Fruit fly (Drosophila melanogaster) whole organism, embryonic: ENCODE results near the gene PolA1.

Experiments used
- Adf1 ChIP-seq: fragments of 200-800 bp; sonication (Bioruptor generic); IDR thresholded peaks from 2 replicates; pipeline ENCODE4 v1.3.6; 2022; ENCODE audit warnings: missing biosample characterization, missing genetic modification characterization
- B-H2 ChIP-seq: fragments of 200-800 bp; sonication (Bioruptor generic); optimal IDR thresholded peaks from 2 replicates; lab custom pipeline; 2018; ENCODE audit warnings: missing biosample characterization, mild to moderate bottlenecking, missing genetic modification characterization
- CG10654 ChIP-seq: fragments of 200-800 bp; sonication (Bioruptor generic); optimal IDR thresholded peaks from 2 replicates; lab custom pipeline; 2016; ENCODE audit warnings: missing biosample characterization, missing genetic modification characterization
- CG12659 ChIP-seq: fragments of 200-800 bp; sonication (Bioruptor generic); optimal IDR thresholded peaks from 3 replicates; lab custom pipeline; 2017; ENCODE audit warnings: mild to moderate bottlenecking, missing biosample characterization, missing genetic modification reagents, missing genetic modification characterization
- CG12744 ChIP-seq: fragments of 200-800 bp; sonication (Bioruptor generic); optimal IDR thresholded peaks from 2 replicates; lab custom pipeline; 2016; ENCODE audit warnings: missing biosample characterization, missing genetic modification characterization
- CG12769 ChIP-seq: fragments of 200-800 bp; sonication (Bioruptor generic); optimal IDR thresholded peaks from 2 replicates; lab custom pipeline; 2019; ENCODE audit warnings: missing biosample characterization, mild to moderate bottlenecking, missing genetic modification characterization, moderate library complexity
- CG13287 ChIP-seq: fragments of 200-800 bp; sonication (Bioruptor generic); IDR thresholded peaks from 2 replicates; pipeline ENCODE4 v1.3.6; 2022; ENCODE audit warnings: missing biosample characterization, missing genetic modification characterization; ENCODE audit not compliant: partially characterized antibody
- CG15011 ChIP-seq: fragments of 200-800 bp; sonication (Bioruptor generic); optimal IDR thresholded peaks from 3 replicates; lab custom pipeline; 2018; ENCODE audit warnings: missing biosample characterization, mild to moderate bottlenecking, missing genetic modification characterization
- CG15269 ChIP-seq: fragments of 200-800 bp; sonication (Bioruptor generic); optimal IDR thresholded peaks from 2 replicates; lab custom pipeline; 2018; ENCODE audit warnings: missing biosample characterization, mild to moderate bottlenecking, missing genetic modification characterization, moderate library complexity
- CG1603 ChIP-seq: fragments of 200-800 bp; sonication (Bioruptor generic); optimal IDR thresholded peaks from 2 replicates; lab custom pipeline; 2019; ENCODE audit warnings: missing biosample characterization, mild to moderate bottlenecking, missing genetic modification characterization, moderate library complexity
- CG17385 ChIP-seq: fragments of 200-800 bp; sonication (Bioruptor generic); optimal IDR thresholded peaks from 3 replicates; lab custom pipeline; 2018; ENCODE audit warnings: missing biosample characterization, mild to moderate bottlenecking, missing genetic modification characterization
- CG17612 ChIP-seq: fragments of 200-800 bp; sonication (Bioruptor generic); IDR thresholded peaks from 2 replicates; pipeline ENCODE4 v1.3.6; 2022; ENCODE audit warnings: missing biosample characterization, missing genetic modification characterization
- CG18476 ChIP-seq: fragments of 200-800 bp; sonication (Bioruptor generic); optimal IDR thresholded peaks from 2 replicates; lab custom pipeline; 2016; ENCODE audit warnings: missing biosample characterization, mild to moderate bottlenecking, missing genetic modification characterization
- CG2199 ChIP-seq: fragments of 200-800 bp; sonication (Bioruptor generic); IDR thresholded peaks from 3 replicates; pipeline ENCODE4 v1.3.6; 2022; ENCODE audit warnings: missing biosample characterization, missing genetic modification characterization
- CG2202 ChIP-seq: fragments of 200-800 bp; sonication (Bioruptor generic); optimal IDR thresholded peaks from 2 replicates; lab custom pipeline; 2018; ENCODE audit warnings: missing biosample characterization, mild to moderate bottlenecking, missing genetic modification characterization
- CG2712 ChIP-seq: fragments of 200-800 bp; optimal IDR thresholded peaks from 3 replicates; lab custom pipeline; 2019; ENCODE audit warnings: missing biosample characterization, mild to moderate bottlenecking, missing genetic modification characterization, moderate library complexity
- CG31365 ChIP-seq: fragments of 200-800 bp; sonication (Bioruptor generic); optimal IDR thresholded peaks from 2 replicates; lab custom pipeline; 2018; ENCODE audit warnings: missing biosample characterization, mild to moderate bottlenecking, missing genetic modification characterization
- CG3163 ChIP-seq: fragments of 200-800 bp; sonication (Bioruptor generic); optimal IDR thresholded peaks from 3 replicates; lab custom pipeline; 2016; ENCODE audit warnings: missing biosample characterization, missing genetic modification characterization
- CG32772 ChIP-seq: fragments of 200-800 bp; sonication (Bioruptor generic); IDR thresholded peaks from 2 replicates; pipeline ENCODE4 v1.3.6; 2022; ENCODE audit warnings: missing biosample characterization, missing genetic modification characterization
- Dbx ChIP-seq: fragments of 200-800 bp; sonication (Bioruptor generic); IDR thresholded peaks from 3 replicates; pipeline ENCODE4 v1.3.6; 2022; ENCODE audit warnings: missing biosample characterization, missing genetic modification characterization
- Fer1 ChIP-seq: fragments of 200-800 bp; sonication (Bioruptor generic); optimal IDR thresholded peaks from 2 replicates; lab custom pipeline; 2017; ENCODE audit warnings: missing biosample characterization, mild to moderate bottlenecking, missing genetic modification characterization
- HmgZ ChIP-seq: fragments of 200-800 bp; sonication (Bioruptor generic); optimal IDR thresholded peaks from 2 replicates; lab custom pipeline; 2018; ENCODE audit warnings: missing biosample characterization, mild to moderate bottlenecking, missing genetic modification characterization
- Hr39 ChIP-seq: fragments of >200 bp; optimal IDR thresholded peaks from 2 replicates; lab custom pipeline; 2017
- Hr78 ChIP-seq, 2 experiments: fragments of 200-800 bp in 1 of 2; fragments of >200 bp in 1 of 2; sonication (Bioruptor generic) in 1 of 2; optimal IDR thresholded peaks; 2 replicates each; lab custom pipeline; 2017 to 2019; ENCODE audit warnings: missing biosample characterization in 2 of 2, missing genetic modification characterization in 2 of 2, mild to moderate bottlenecking in 1 of 2, moderate library complexity in 1 of 2
- Hsf ChIP-seq: fragments of 200-800 bp; sonication (Bioruptor generic); optimal IDR thresholded peaks from 3 replicates; lab custom pipeline; 2016; ENCODE audit warnings: missing biosample characterization, missing genetic modification characterization
- Kr ChIP-seq: fragments of 200-800 bp; sonication (Bioruptor generic); optimal IDR thresholded peaks from 2 replicates; lab custom pipeline; 2017; ENCODE audit warnings: missing biosample characterization, mild to moderate bottlenecking, missing genetic modification characterization
- MESR4 ChIP-seq: fragments of 200-800 bp; sonication (Bioruptor generic); optimal IDR thresholded peaks from 2 replicates; lab custom pipeline; 2018; ENCODE audit warnings: missing biosample characterization, mild to moderate bottlenecking, missing genetic modification characterization, moderate library complexity
- NFAT ChIP-seq: fragments of 200-800 bp; sonication (Bioruptor generic); IDR thresholded peaks from 2 replicates; pipeline ENCODE4 v1.3.6; 2022; ENCODE audit warnings: missing biosample characterization, missing genetic modification characterization
- Scr ChIP-seq: fragments of 200-800 bp; sonication (Bioruptor generic); IDR thresholded peaks from 2 replicates; pipeline ENCODE4 v1.3.6; 2022; ENCODE audit warnings: missing biosample characterization, missing genetic modification characterization; ENCODE audit not compliant: partially characterized antibody
- Trl ChIP-seq, 3 experiments: fragments of >200 bp in 2 of 3; fragments of 200-800 bp in 1 of 3; sonication (Bioruptor generic) in 1 of 3; optimal IDR thresholded peaks; 2 replicates in 1 of 3; 3 replicates in 2 of 3; lab custom pipeline; 2016 to 2017; ENCODE audit warnings: missing biosample characterization in 1 of 3, missing genetic modification characterization in 1 of 3
- amos ChIP-seq: fragments of 200-800 bp; sonication (Bioruptor generic); IDR thresholded peaks from 2 replicates; pipeline ENCODE4 v1.3.6; 2022; ENCODE audit warnings: missing biosample characterization, missing genetic modification characterization; ENCODE audit not compliant: partially characterized antibody
- bbx ChIP-seq: fragments of 200-800 bp; sonication (Bioruptor generic); IDR thresholded peaks from 2 replicates; pipeline ENCODE4 v1.3.6; 2022; ENCODE audit warnings: missing biosample characterization, missing genetic modification characterization; ENCODE audit not compliant: partially characterized antibody
- bigmax ChIP-seq: fragments of 200-800 bp; sonication (Bioruptor generic); optimal IDR thresholded peaks from 2 replicates; lab custom pipeline; 2018; ENCODE audit warnings: missing biosample characterization, mild to moderate bottlenecking, missing genetic modification characterization
- chinmo ChIP-seq: fragments of 200-800 bp; sonication (Bioruptor generic); IDR thresholded peaks from 4 replicates; pipeline ENCODE4 v1.3.6; 2022; ENCODE audit warnings: missing biosample characterization, missing genetic modification characterization; ENCODE audit not compliant: partially characterized antibody
- ci ChIP-seq: fragments of 200-800 bp; sonication (Bioruptor generic); IDR thresholded peaks from 3 replicates; pipeline ENCODE4 v1.3.6; 2022; ENCODE audit warnings: missing biosample characterization, missing genetic modification characterization
- hbn ChIP-seq: fragments of 200-800 bp; sonication (Bioruptor generic); IDR thresholded peaks from 2 replicates; pipeline ENCODE4 v1.3.6; 2022; ENCODE audit warnings: missing biosample characterization, missing genetic modification characterization; ENCODE audit not compliant: partially characterized antibody
- lab ChIP-seq: fragments of 200-800 bp; sonication (Bioruptor generic); optimal IDR thresholded peaks from 3 replicates; lab custom pipeline; 2017; ENCODE audit warnings: missing biosample characterization, missing genetic modification characterization, mild to moderate bottlenecking, moderate library complexity, missing genetic modification reagents
- lilli ChIP-seq: fragments of 200-800 bp; sonication (Bioruptor generic); optimal IDR thresholded peaks from 3 replicates; lab custom pipeline; 2016; ENCODE audit warnings: missing biosample characterization, missing genetic modification characterization
- mam ChIP-seq: fragments of 200-800 bp; sonication (Bioruptor generic); optimal IDR thresholded peaks from 3 replicates; lab custom pipeline; 2016; ENCODE audit warnings: missing biosample characterization, missing genetic modification characterization
- mirr ChIP-seq: fragments of 200-800 bp; sonication (Bioruptor generic); optimal IDR thresholded peaks from 3 replicates; lab custom pipeline; 2018; ENCODE audit warnings: missing biosample characterization, mild to moderate bottlenecking, missing genetic modification characterization
- pzg ChIP-seq: fragments of 200-800 bp; sonication (Bioruptor generic); optimal IDR thresholded peaks from 3 replicates; lab custom pipeline; 2018; ENCODE audit warnings: missing biosample characterization, mild to moderate bottlenecking, missing genetic modification characterization, moderate library complexity
- sens ChIP-seq: fragments of 200-800 bp; sonication (Bioruptor generic); peaks from one replicate; lab custom pipeline; 2016; ENCODE audit warnings: missing biosample characterization, missing genetic modification characterization
- slp2 ChIP-seq: fragments of 200-800 bp; sonication (Bioruptor generic); optimal IDR thresholded peaks from 2 replicates; lab custom pipeline; 2016; ENCODE audit warnings: missing biosample characterization, missing genetic modification characterization
- tin ChIP-seq: fragments of 200-800 bp; sonication (Bioruptor generic); optimal IDR thresholded peaks from 3 replicates; lab custom pipeline; 2016; ENCODE audit warnings: missing biosample characterization, missing genetic modification characterization
- tup ChIP-seq: fragments of 200-800 bp; sonication (Bioruptor generic); optimal IDR thresholded peaks from 2 replicates; lab custom pipeline; 2016; ENCODE audit warnings: missing biosample characterization, mild to moderate bottlenecking, missing genetic modification characterization, moderate library complexity
- vvl ChIP-seq: fragments of 200-800 bp; sonication (Bioruptor generic); IDR thresholded peaks from 2 replicates; pipeline ENCODE4 v1.3.6; 2022; ENCODE audit warnings: missing biosample characterization, missing genetic modification characterization
- wek ChIP-seq: fragments of 200-800 bp; sonication (Bioruptor generic); optimal IDR thresholded peaks from 3 replicates; lab custom pipeline; 2018; ENCODE audit warnings: missing biosample characterization, mild to moderate bottlenecking, missing genetic modification characterization, moderate library complexity

PolA1 gene

dm6 chr3R:21626103-21626897, 45.2 kb downstream of the PolA1 start (continued):
- no peak for TF ChIP-seq CG10654 (GFP tag; lab: Kevin White, UChicago)
- no peak for TF ChIP-seq slp2 (GFP tag; lab: Kevin White, UChicago)
- peak; percentile 88 to 89 for TF ChIP-seq Trl (optimal IDR thresholded peaks at IDR 0.05; lab: Kevin White, UChicago)
- no peak for TF ChIP-seq Trl (GFP tag; optimal IDR thresholded peaks at IDR 0.05; lab: Kevin White, UChicago)
- peak; percentile 45 for TF ChIP-seq CG2712 (tag; lab: Kevin White, UChicago)
- no peak for TF ChIP-seq NFAT
- TF ChIP-seq CG15011 (GFP tag; lab: Kevin White, UChicago) = no peak
- TF ChIP-seq CG1603 = peak; percentile 26
- TF ChIP-seq Hr78 (GFP tag; optimal IDR thresholded peaks at IDR 0.05; lab: Kevin White, UChicago) = peak in 1 of 2 experiments; percentile 8
- no peak for TF ChIP-seq CG2202 (tag; lab: Kevin White, UChicago)
- TF ChIP-seq CG12769 = peak; percentile 47
- TF ChIP-seq Fer1 (GFP tag; lab: Kevin White, UChicago) = peak; percentile 35
- peak; percentile 18 for TF ChIP-seq HmgZ (tag; lab: Kevin White, UChicago)
- peak; percentile 18 for TF ChIP-seq mam
- TF ChIP-seq Scr (GFP tag; lab: Robert Waterston, UW) = no peak
- TF ChIP-seq CG12744 (GFP tag; lab: Kevin White, UChicago) = peak; percentile 1
- peak; percentile 1 for TF ChIP-seq bigmax
- TF ChIP-seq ci = peak; percentile 66; the same call in 2 of the 3 replicates
- no peak for TF ChIP-seq Hsf (GFP tag; lab: Kevin White, UChicago)
- peak; percentile 51; the same call in 1 of the 2 replicates for TF ChIP-seq Adf1 (GFP tag; lab: Robert Waterston, UW)
- TF ChIP-seq hbn (GFP tag; lab: Robert Waterston, UW) = peak; percentile 26; the same call in 1 of the 2 replicates
- peak; percentile 22 for TF ChIP-seq lilli (GFP tag; lab: Kevin White, UChicago)
- TF ChIP-seq pzg = peak; percentile 20
- no peak for TF ChIP-seq tup (GFP tag; lab: Kevin White, UChicago)
- TF ChIP-seq CG15269 (tag; lab: Kevin White, UChicago) = peak; percentile 2
- no peak for TF ChIP-seq Kr (GFP tag; lab: Kevin White, UChicago)
- TF ChIP-seq CG3163 (GFP tag; lab: Kevin White, UChicago) = peak; percentile 65
- no peak for TF ChIP-seq CG32772 (GFP tag; lab: Robert Waterston, UW)
- peak; percentile 15 for TF ChIP-seq CG31365 (tag; lab: Kevin White, UChicago)
- TF ChIP-seq bbx (GFP tag; lab: Robert Waterston, UW) = peak; percentile 64
- peak; percentile 18; the same call in 1 of the 2 replicates for TF ChIP-seq amos (GFP tag; lab: Robert Waterston, UW)
- TF ChIP-seq wek (GFP tag; lab: Kevin White, UChicago) = peak; percentile 17
- peak; percentile 25 for TF ChIP-seq B-H2
- TF ChIP-seq CG17385 (GFP tag; lab: Kevin White, UChicago) = peak; percentile 32
- peak; percentile 3 for TF ChIP-seq MESR4 (GFP tag; lab: Kevin White, UChicago)
- TF ChIP-seq Dbx (GFP tag; lab: Robert Waterston, UW) = 0 out of 3 replicates have a peak, but pooled peaks have one; percentile 33
- peak; percentile 82; the same call in 2 of the 3 replicates for TF ChIP-seq CG2199
- peak; percentile 82; the same call in 1 of the 2 replicates for TF ChIP-seq CG17612 (GFP tag; lab: Robert Waterston, UW)
- TF ChIP-seq Hr39 (lab: Kevin White, UChicago) = no peak
- peak; percentile 21 for TF ChIP-seq CG12659
- peak; percentile 92; the same call in 3 of the 4 replicates for TF ChIP-seq chinmo
- TF ChIP-seq CG13287 (GFP tag; lab: Robert Waterston, UW) = peak; percentile 71
- TF ChIP-seq tin (GFP tag; lab: Kevin White, UChicago) = peak; percentile 18
- TF ChIP-seq mirr (GFP tag; lab: Kevin White, UChicago) = peak; percentile 11
- TF ChIP-seq sens (GFP tag; lab: Kevin White, UChicago) = peak; percentile 67
- no peak for TF ChIP-seq CG18476 (GFP tag; lab: Kevin White, UChicago)
- peak; percentile 37 for TF ChIP-seq lab (GFP tag; lab: Kevin White, UChicago)
- TF ChIP-seq vvl = peak; percentile 33; the same call in 1 of the 2 replicates
